Worm (Caenorhabditis elegans) whole organism, L1 larva: ENCODE data around the gene tbx-33.

Experiments
- C04F5.9 ChIP-seq: sonication (generic microtip); optimal IDR thresholded peaks from 2 replicates; lab custom pipeline; 2016; ENCODE audit warnings: missing genetic modification characterization, missing compliant biosample characterization
- C16A3.4 ChIP-seq: fragments of 150-350 bp; optimal IDR thresholded peaks from 2 replicates; lab custom pipeline; 2014; ENCODE audit warnings: missing biosample characterization, missing genetic modification characterization
- F16B12.6 ChIP-seq: fragments of 150-350 bp; optimal IDR thresholded peaks from 2 replicates; lab custom pipeline; 2014; ENCODE audit warnings: missing biosample characterization, missing genetic modification characterization
- alr-1 ChIP-seq: fragments of 200-800 bp; sonication (Bioruptor generic); optimal IDR thresholded peaks from 2 replicates; lab custom pipeline; 2018; ENCODE audit warnings: borderline replicate concordance, mild to moderate bottlenecking, missing genetic modification characterization, missing compliant biosample characterization
- aly-2 ChIP-seq: fragments of 150-350 bp; optimal IDR thresholded peaks from 2 replicates; lab custom pipeline; 2014; ENCODE audit warnings: missing biosample characterization, missing genetic modification characterization
- ama-1 ChIP-seq: fragments of 150-350 bp; optimal IDR thresholded peaks from 2 replicates; lab custom pipeline; 2014
- ceh-63 ChIP-seq: fragments of 200-800 bp; sonication (Bioruptor generic); optimal IDR thresholded peaks from 2 replicates; lab custom pipeline; 2018; ENCODE audit warnings: mild to moderate bottlenecking, missing genetic modification characterization, missing compliant biosample characterization
- ceh-8 ChIP-seq: fragments of 200-800 bp; sonication (Bioruptor generic); optimal IDR thresholded peaks from 2 replicates; lab custom pipeline; 2018; ENCODE audit warnings: mild to moderate bottlenecking, missing genetic modification characterization, moderate library complexity, missing compliant biosample characterization
- ceh-90 ChIP-seq: sonication (generic microtip); optimal IDR thresholded peaks from 2 replicates; lab custom pipeline; 2016; ENCODE audit warnings: missing genetic modification characterization, missing compliant biosample characterization
- dsc-1 ChIP-seq: sonication (generic microtip); optimal IDR thresholded peaks from 2 replicates; lab custom pipeline; 2016; ENCODE audit warnings: mild to moderate bottlenecking, missing genetic modification characterization, missing compliant biosample characterization
- efl-3 ChIP-seq: fragments of 200-800 bp; sonication (Bioruptor generic); optimal IDR thresholded peaks from 2 replicates; lab custom pipeline; 2018; ENCODE audit warnings: mild to moderate bottlenecking, missing genetic modification characterization, missing compliant biosample characterization
- egl-13 ChIP-seq: sonication (generic microtip); optimal IDR thresholded peaks from 2 replicates; lab custom pipeline; 2016; ENCODE audit warnings: missing genotype, missing genetic modification reagents, missing genetic modification characterization, missing compliant biosample characterization
- elt-3 ChIP-seq, 6 experiments: fragments of 150-350 bp in 1 of 6; sonication (generic microtip); optimal IDR thresholded peaks; 2 replicates each; lab custom pipeline; 2017 to 2018; ENCODE audit warnings: missing biosample characterization in 6 of 6, missing genetic modification characterization in 6 of 6, inconsistent platforms in 1 of 6
- ets-5 ChIP-seq: fragments of 200-800 bp; sonication (Bioruptor generic); IDR thresholded peaks from 2 replicates; pipeline ENCODE4 v1.3.6; 2022; ENCODE audit warnings: missing genetic modification characterization, missing compliant biosample characterization
- fkh-10 ChIP-seq: sonication (generic microtip); optimal IDR thresholded peaks from 2 replicates; lab custom pipeline; 2017; ENCODE audit warnings: missing biosample characterization, missing genetic modification reagents, missing genetic modification characterization
- fkh-4 ChIP-seq: sonication (generic microtip); optimal IDR thresholded peaks from 2 replicates; lab custom pipeline; 2016; ENCODE audit warnings: missing compliant biosample characterization, missing genetic modification characterization, borderline replicate concordance
- fkh-8 ChIP-seq: sonication (generic microtip); optimal IDR thresholded peaks from 2 replicates; lab custom pipeline; 2016; ENCODE audit warnings: mild to moderate bottlenecking, missing genetic modification characterization, missing compliant biosample characterization
- fos-1 ChIP-seq: fragments of 150-350 bp; optimal IDR thresholded peaks from 2 replicates; lab custom pipeline; 2014; ENCODE audit warnings: missing biosample characterization, missing genetic modification characterization
- grh-1 ChIP-seq: fragments of 200-800 bp; sonication (Bioruptor generic); IDR thresholded peaks from 2 replicates; pipeline ENCODE4 v1.3.6; 2022; ENCODE audit warnings: missing genetic modification reagents, missing genetic modification characterization, missing compliant biosample characterization
- hlh-4 ChIP-seq: sonication (generic microtip); optimal IDR thresholded peaks from 2 replicates; lab custom pipeline; 2016; ENCODE audit warnings: mild to moderate bottlenecking, missing genetic modification characterization, missing compliant biosample characterization
- hpl-2 ChIP-seq: fragments of 150-350 bp; optimal IDR thresholded peaks from 2 replicates; lab custom pipeline; 2014; ENCODE audit warnings: missing biosample characterization, missing genetic modification reagents, missing genetic modification characterization
- irx-1 ChIP-seq: sonication (generic microtip); optimal IDR thresholded peaks from 2 replicates; lab custom pipeline; 2016; ENCODE audit warnings: missing genetic modification characterization, missing compliant biosample characterization
- isw-1 ChIP-seq: fragments of 200-800 bp; sonication (Bioruptor generic); IDR thresholded peaks from 2 replicates; pipeline ENCODE4 v1.3.6; 2022; ENCODE audit warnings: missing genetic modification characterization, missing compliant biosample characterization
- jun-1 ChIP-seq: fragments of 150-350 bp; optimal IDR thresholded peaks from 2 replicates; lab custom pipeline; 2014; ENCODE audit warnings: missing biosample characterization, missing genetic modification reagents, missing genetic modification characterization
- lin-14 ChIP-seq: fragments of 200-800 bp; sonication (Bioruptor generic); optimal IDR thresholded peaks from 2 replicates; lab custom pipeline; 2018; ENCODE audit warnings: mild to moderate bottlenecking, missing genetic modification characterization, moderate library complexity, missing compliant biosample characterization
- lin-15B ChIP-seq: fragments of 150-350 bp; sonication (generic microtip); optimal IDR thresholded peaks from 3 replicates; lab custom pipeline; 2014; ENCODE audit warnings: missing biosample characterization, missing genetic modification characterization
- lin-35 ChIP-seq, 2 experiments: fragments of 150-350 bp; optimal IDR thresholded peaks; 2 replicates each; lab custom pipeline; 2014; ENCODE audit warnings: missing biosample characterization in 2 of 2, missing genetic modification characterization in 2 of 2, missing genetic modification reagents in 2 of 2
- lsy-2 ChIP-seq, 2 experiments: fragments of 150-350 bp; optimal IDR thresholded peaks; 2 replicates each; lab custom pipeline; 2014; ENCODE audit warnings: missing biosample characterization in 2 of 2, missing genetic modification characterization in 2 of 2
- mab-9 ChIP-seq: fragments of 200-800 bp; sonication (Bioruptor generic); IDR thresholded peaks from 2 replicates; pipeline ENCODE4 v1.3.6; 2022; ENCODE audit warnings: missing genetic modification reagents, missing genetic modification characterization, missing compliant biosample characterization
- mdl-1 ChIP-seq, 2 experiments: fragments of 150-350 bp; optimal IDR thresholded peaks; 2 replicates each; lab custom pipeline; 2014 to 2017; ENCODE audit warnings: missing biosample characterization in 2 of 2, missing genetic modification characterization in 2 of 2, inconsistent platforms in 1 of 2
- mep-1 ChIP-seq: fragments of 150-350 bp; optimal IDR thresholded peaks from 2 replicates; lab custom pipeline; 2014; ENCODE audit warnings: missing biosample characterization, missing genetic modification characterization
- nhr-11 ChIP-seq: fragments of 150-350 bp; optimal IDR thresholded peaks from 2 replicates; lab custom pipeline; 2014; ENCODE audit warnings: missing biosample characterization, missing genetic modification characterization
- nhr-12 ChIP-seq: sonication (generic microtip); optimal IDR thresholded peaks from 2 replicates; lab custom pipeline; 2017; ENCODE audit warnings: missing biosample characterization, missing genetic modification characterization
- nhr-28 ChIP-seq: fragments of 150-350 bp; optimal IDR thresholded peaks from 2 replicates; lab custom pipeline; 2014; ENCODE audit warnings: missing biosample characterization, missing genetic modification characterization
- nhr-47 ChIP-seq: sonication (generic microtip); optimal IDR thresholded peaks from 2 replicates; lab custom pipeline; 2016; ENCODE audit warnings: mild to moderate bottlenecking, missing genetic modification characterization, moderate library complexity, missing compliant biosample characterization
- nhr-76 ChIP-seq: sonication (generic microtip); optimal IDR thresholded peaks from 2 replicates; lab custom pipeline; 2017; ENCODE audit warnings: missing biosample characterization, missing genetic modification characterization
- nhr-77 ChIP-seq: fragments of 150-350 bp; optimal IDR thresholded peaks from 2 replicates; lab custom pipeline; 2014; ENCODE audit warnings: missing biosample characterization, missing genetic modification characterization
- nhr-84 ChIP-seq: sonication (generic microtip); optimal IDR thresholded peaks from 2 replicates; lab custom pipeline; 2017; ENCODE audit warnings: missing biosample characterization, missing genetic modification characterization
- pag-3 ChIP-seq: sonication (generic microtip); optimal IDR thresholded peaks from 2 replicates; lab custom pipeline; 2017; ENCODE audit warnings: missing genetic modification characterization, mild to moderate bottlenecking, missing compliant biosample characterization, antibody characterized with exemption, borderline replicate concordance; ENCODE audit not compliant: insufficient read depth
- pax-3 ChIP-seq: fragments of 200-800 bp; sonication (Bioruptor generic); optimal IDR thresholded peaks from 2 replicates; lab custom pipeline; 2018; ENCODE audit warnings: mild to moderate bottlenecking, missing genetic modification characterization, moderate library complexity, missing compliant biosample characterization
- pqm-1 ChIP-seq: sonication (generic microtip); optimal IDR thresholded peaks from 3 replicates; lab custom pipeline; 2017; ENCODE audit warnings: missing biosample characterization, missing genetic modification characterization
- rnt-1 ChIP-seq: sonication (generic microtip); optimal IDR thresholded peaks from 2 replicates; lab custom pipeline; 2016; ENCODE audit warnings: mild to moderate bottlenecking, missing genetic modification characterization, moderate library complexity, missing compliant biosample characterization
- skn-1 ChIP-seq: fragments of 150-350 bp; optimal IDR thresholded peaks from 2 replicates; lab custom pipeline; 2014; ENCODE audit warnings: missing biosample characterization, missing genetic modification characterization
- snu-23 ChIP-seq: sonication (generic microtip); optimal IDR thresholded peaks from 2 replicates; lab custom pipeline; 2016; ENCODE audit warnings: missing genetic modification characterization, missing compliant biosample characterization
- sptf-1 ChIP-seq: fragments of 150-350 bp; optimal IDR thresholded peaks from 2 replicates; lab custom pipeline; 2014; ENCODE audit warnings: missing biosample characterization, missing genetic modification characterization
- sup-37 ChIP-seq: fragments of 200-800 bp; sonication (Bioruptor generic); optimal IDR thresholded peaks from 2 replicates; lab custom pipeline; 2018; ENCODE audit warnings: mild to moderate bottlenecking, missing genetic modification characterization, missing compliant biosample characterization
- tbx-2 ChIP-seq: sonication (generic microtip); optimal IDR thresholded peaks from 2 replicates; lab custom pipeline; 2016; ENCODE audit warnings: missing genetic modification characterization, missing compliant biosample characterization
- tlp-1 ChIP-seq: fragments of 150-350 bp; optimal IDR thresholded peaks from 2 replicates; lab custom pipeline; 2014; ENCODE audit warnings: missing biosample characterization, missing genetic modification characterization
- unc-130 ChIP-seq: fragments of 150-350 bp; optimal IDR thresholded peaks from 2 replicates; lab custom pipeline; 2017; ENCODE audit warnings: missing biosample characterization, missing genetic modification characterization, inconsistent platforms
- unc-30 ChIP-seq: sonication (generic microtip); optimal IDR thresholded peaks from 2 replicates; lab custom pipeline; 2017; ENCODE audit warnings: missing biosample characterization, missing genetic modification characterization
- unc-86 ChIP-seq: sonication (generic microtip); optimal IDR thresholded peaks from 2 replicates; lab custom pipeline; 2016; ENCODE audit warnings: missing genetic modification characterization, missing compliant biosample characterization
- zag-1 ChIP-seq: fragments of 150-350 bp; optimal IDR thresholded peaks from 2 replicates; lab custom pipeline; 2014; ENCODE audit warnings: missing biosample characterization, missing genetic modification characterization
- ztf-4 ChIP-seq: fragments of 150-350 bp; optimal IDR thresholded peaks from 2 replicates; lab custom pipeline; 2014; ENCODE audit warnings: missing biosample characterization, missing genetic modification characterization

The tbx-33 gene

ce11 chrIII:11636740-11637139 lies at the start of gene tbx-33:
TSS of gene tbx-33 (minus strand) at chrIII:11636840.
- TF ChIP-seq elt-3 (tag; optimal IDR thresholded peaks at IDR 0.05; lab: Kevin White, UChicago), result no peak

- no peak for TF ChIP-seq sptf-1 (tag; lab: Kevin White, UChicago)
- TF ChIP-seq rnt-1 (tag; lab: Kevin White, UChicago), result no peak
- peak in 1 of 6 experiments; percentile 29 for TF ChIP-seq elt-3 (tag; optimal IDR thresholded peaks at IDR 0.05; lab: Kevin White, UChicago)
- peak; percentile 39 for TF ChIP-seq dsc-1 (tag; lab: Kevin White, UChicago)
- peak; percentile 22 for TF ChIP-seq fkh-8 (tag; lab: Kevin White, UChicago)
- no peak for TF ChIP-seq skn-1 (tag; lab: Kevin White, UChicago)
- TF ChIP-seq nhr-11 (tag; lab: Kevin White, UChicago), result no peak
- TF ChIP-seq pag-3 (tag; lab: Kevin White, UChicago), result no peak
- no peak for TF ChIP-seq irx-1 (tag; lab: Kevin White, UChicago)
- TF ChIP-seq aly-2 (tag; lab: Kevin White, UChicago), result no peak
- TF ChIP-seq fkh-4 (tag; lab: Kevin White, UChicago), result no peak
- no peak for TF ChIP-seq unc-130
- peak in 1 of 2 experiments; percentile 1 for TF ChIP-seq lsy-2 (tag; optimal IDR thresholded peaks at IDR 0.05; lab: Kevin White, UChicago)
- peak; percentile 9 for TF ChIP-seq snu-23 (GFP tag; lab: Kevin White, UChicago)
- no peak for TF ChIP-seq grh-1
- TF ChIP-seq pax-3 (tag; lab: Kevin White, UChicago), result no peak
- TF ChIP-seq F16B12.6, result no peak
- no peak for TF ChIP-seq mab-9 (GFP tag; lab: Robert Waterston, UW)
- peak; percentile 3 for TF ChIP-seq nhr-77 (tag; lab: Kevin White, UChicago)
- no peak for TF ChIP-seq unc-30 (tag; lab: Kevin White, UChicago)
- TF ChIP-seq ama-1 (lab: Kevin White, UChicago), result no peak
- TF ChIP-seq nhr-28 (tag; lab: Kevin White, UChicago), result no peak
- TF ChIP-seq lin-14 (GFP tag; lab: Kevin White, UChicago), result peak; percentile 37
- TF ChIP-seq egl-13 (tag; lab: Kevin White, UChicago), result no peak
- TF ChIP-seq ztf-4 (tag; lab: Kevin White, UChicago), result no peak
- TF ChIP-seq ceh-90, result no peak
- TF ChIP-seq jun-1, result no peak
- no peak for TF ChIP-seq C16A3.4 (tag; lab: Kevin White, UChicago)
- TF ChIP-seq mep-1 (tag; lab: Kevin White, UChicago), result no peak
- no peak for TF ChIP-seq alr-1
- no peak for TF ChIP-seq tlp-1 (tag; lab: Kevin White, UChicago)
- no peak for TF ChIP-seq mdl-1 (tag; optimal IDR thresholded peaks at IDR 0.05; lab: Kevin White, UChicago)
- no peak for TF ChIP-seq hpl-2 (GFP tag; lab: Kevin White, UChicago)
- TF ChIP-seq nhr-84 (tag; lab: Kevin White, UChicago), result no peak
- TF ChIP-seq efl-3 (GFP tag; lab: Kevin White, UChicago), result no peak
- TF ChIP-seq unc-86, result no peak
- TF ChIP-seq pqm-1, result no peak
- no peak for TF ChIP-seq isw-1
- no peak for TF ChIP-seq fkh-10 (GFP tag; lab: Kevin White, UChicago)
- no peak for TF ChIP-seq sup-37 (GFP tag; lab: Kevin White, UChicago)
- peak in 1 of 2 experiments; percentile 49 for TF ChIP-seq lin-35 (GFP tag; optimal IDR thresholded peaks at IDR 0.05; lab: Kevin White, UChicago)
- TF ChIP-seq fos-1 (tag; lab: Kevin White, UChicago), result no peak
- TF ChIP-seq nhr-76 (tag; lab: Kevin White, UChicago), result no peak
- no peak for TF ChIP-seq nhr-47 (tag; lab: Kevin White, UChicago)
- no peak for TF ChIP-seq ceh-63
- no peak for TF ChIP-seq lin-15B (tag; lab: Kevin White, UChicago)
- no peak for TF ChIP-seq C04F5.9 (tag; lab: Kevin White, UChicago)
- no peak for TF ChIP-seq tbx-2 (tag; lab: Kevin White, UChicago)
- TF ChIP-seq hlh-4 (tag; lab: Kevin White, UChicago), result no peak
- TF ChIP-seq nhr-12 (tag; lab: Kevin White, UChicago), result no peak
- TF ChIP-seq ceh-8 (GFP tag; lab: Kevin White, UChicago), result no peak
- TF ChIP-seq ets-5 (GFP tag; lab: Robert Waterston, UW), result no peak
- TF ChIP-seq zag-1 (tag; lab: Kevin White, UChicago), result no peak
These were observed 48.1 kb upstream of the tbx-33 start for ce11 chrIII:11684770-11685169.
